Fruit fly (Drosophila melanogaster) whole organism, adult: ENCODE results near the gene raskol.
A peak's percentile ranks its signal among the peaks of the same experiment; 100 is the strongest.

Source experiments
- CG11617 ChIP-seq: fragments of 200-800 bp; sonication (Bioruptor generic); optimal IDR thresholded peaks from 2 replicates; lab custom pipeline; 2017; ENCODE audit warnings: mild to moderate bottlenecking, missing biosample characterization, missing genetic modification reagents, missing genetic modification characterization
- CG12768 ChIP-seq: fragments of 200-800 bp; sonication (Bioruptor generic); optimal IDR thresholded peaks from 2 replicates; lab custom pipeline; 2017; ENCODE audit warnings: missing biosample characterization, missing genetic modification characterization, mild to moderate bottlenecking, moderate library complexity, missing genetic modification reagents
- CG14711 ChIP-seq: fragments of 200-800 bp; sonication (Bioruptor generic); optimal IDR thresholded peaks from 2 replicates; lab custom pipeline; 2018; ENCODE audit warnings: missing biosample characterization, mild to moderate bottlenecking, missing genetic modification characterization, moderate library complexity
- CG1620 ChIP-seq: fragments of 200-800 bp; sonication (Bioruptor generic); optimal IDR thresholded peaks from 2 replicates; lab custom pipeline; 2016; ENCODE audit warnings: missing biosample characterization, missing genetic modification characterization
- CG33017 ChIP-seq: fragments of 200-800 bp; sonication (Bioruptor generic); optimal IDR thresholded peaks from 2 replicates; lab custom pipeline; 2018; ENCODE audit warnings: missing biosample characterization, mild to moderate bottlenecking, missing genetic modification characterization, moderate library complexity
- CG5204 ChIP-seq: fragments of 200-800 bp; sonication (Bioruptor generic); optimal IDR thresholded peaks from 2 replicates; lab custom pipeline; 2016; ENCODE audit warnings: missing biosample characterization, missing genetic modification characterization
- CG7045 ChIP-seq: fragments of 200-800 bp; sonication (Bioruptor generic); optimal IDR thresholded peaks from 2 replicates; lab custom pipeline; 2017; ENCODE audit warnings: missing biosample characterization, mild to moderate bottlenecking, missing genetic modification characterization
- CG7101 ChIP-seq: fragments of 200-800 bp; sonication (Bioruptor generic); optimal IDR thresholded peaks from 2 replicates; lab custom pipeline; 2018; ENCODE audit warnings: missing biosample characterization, mild to moderate bottlenecking, missing genetic modification characterization, moderate library complexity
- Clk ChIP-seq: fragments of 200-800 bp; sonication (Bioruptor generic); optimal IDR thresholded peaks from 2 replicates; lab custom pipeline; 2017; ENCODE audit warnings: missing biosample characterization, missing genetic modification characterization
- Crg-1 ChIP-seq: fragments of 200-800 bp; sonication (Bioruptor generic); optimal IDR thresholded peaks from 2 replicates; lab custom pipeline; 2016; ENCODE audit warnings: missing biosample characterization, missing genetic modification characterization
- Hr96 ChIP-seq: fragments of 200-800 bp; sonication (Bioruptor generic); optimal IDR thresholded peaks from 2 replicates; lab custom pipeline; 2016; ENCODE audit warnings: missing biosample characterization, missing genetic modification characterization
- Mnt ChIP-seq: fragments of 200-800 bp; sonication (Bioruptor generic); optimal IDR thresholded peaks from 2 replicates; lab custom pipeline; 2016; ENCODE audit warnings: missing biosample characterization, mild to moderate bottlenecking, missing genetic modification characterization
- bab1 ChIP-seq: fragments of 200-800 bp; sonication (Bioruptor generic); optimal IDR thresholded peaks from 3 replicates; lab custom pipeline; 2019; ENCODE audit warnings: missing biosample characterization, mild to moderate bottlenecking, missing genetic modification characterization, moderate library complexity
- cic ChIP-seq: fragments of 200-800 bp; sonication (Bioruptor generic); optimal IDR thresholded peaks from 2 replicates; lab custom pipeline; 2017; ENCODE audit warnings: missing biosample characterization, mild to moderate bottlenecking, missing genetic modification characterization, moderate library complexity
- cnc ChIP-seq, 2 experiments: fragments of >200 bp; optimal IDR thresholded peaks; 2 replicates each; lab custom pipeline; 2017
- kay ChIP-seq: fragments of 200-800 bp; sonication (Bioruptor generic); peaks from one replicate; lab custom pipeline; 2016; ENCODE audit warnings: missing biosample characterization, missing genetic modification characterization, borderline replicate concordance
- ovo ChIP-seq: fragments of 200-800 bp; sonication (Bioruptor generic); optimal IDR thresholded peaks from 2 replicates; lab custom pipeline; 2016; ENCODE audit warnings: missing biosample characterization, missing genetic modification characterization
- pad ChIP-seq: fragments of 200-800 bp; sonication (Bioruptor generic); optimal IDR thresholded peaks from 3 replicates; lab custom pipeline; 2017; ENCODE audit warnings: missing biosample characterization, missing genetic modification characterization, mild to moderate bottlenecking, moderate library complexity, missing genetic modification reagents
- tj ChIP-seq: fragments of 200-800 bp; sonication (Bioruptor generic); optimal IDR thresholded peaks from 3 replicates; lab custom pipeline; 2017; ENCODE audit warnings: missing biosample characterization, mild to moderate bottlenecking, missing genetic modification characterization, moderate library complexity
- toe ChIP-seq: fragments of 200-800 bp; sonication (Bioruptor generic); optimal IDR thresholded peaks from 2 replicates; lab custom pipeline; 2016; ENCODE audit warnings: missing biosample characterization, missing genetic modification characterization

Gene raskol

DNA sequence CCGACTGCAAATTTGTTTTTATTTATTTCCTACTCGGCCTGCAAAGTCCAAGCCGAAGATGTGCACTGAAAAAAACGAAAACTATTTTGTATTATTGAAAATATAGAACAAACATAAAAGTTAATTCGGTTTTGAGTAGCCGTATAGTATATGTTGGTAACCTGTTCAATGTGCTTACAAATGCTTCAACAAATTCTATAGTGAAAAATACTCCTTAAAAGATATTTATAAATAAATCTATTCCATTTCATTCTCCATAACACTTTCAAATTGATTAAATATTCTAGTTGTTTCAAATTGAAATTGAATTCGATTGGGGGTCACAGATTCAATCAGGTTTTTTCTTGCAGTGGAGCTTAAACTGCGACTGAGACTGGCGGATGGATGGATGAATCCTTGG lies 45.2 kb downstream of the raskol start:
- TF ChIP-seq tj (GFP tag; lab: Kevin White, UChicago), result no peak
- TF ChIP-seq Clk (GFP tag; lab: Kevin White, UChicago), result no peak
- no peak for TF ChIP-seq CG5204
- no peak for TF ChIP-seq CG7101 (tag; lab: Kevin White, UChicago)
- no peak for TF ChIP-seq CG1620 (GFP tag; lab: Kevin White, UChicago)
- no peak for TF ChIP-seq cnc (optimal IDR thresholded peaks at IDR 0.05; lab: Kevin White, UChicago)
- TF ChIP-seq CG14711, result no peak
- TF ChIP-seq Crg-1 (GFP tag; lab: Kevin White, UChicago), result no peak
- no peak for TF ChIP-seq kay (GFP tag; lab: Kevin White, UChicago)

- TF ChIP-seq Crg-1 (GFP tag; lab: Kevin White, UChicago), result no peak
- no peak for TF ChIP-seq tj (GFP tag; lab: Kevin White, UChicago)
- TF ChIP-seq CG12768, result no peak
- no peak for TF ChIP-seq CG5204
- TF ChIP-seq pad (GFP tag; lab: Kevin White, UChicago), result no peak
- no peak for TF ChIP-seq bab1 (GFP tag; lab: Kevin White, UChicago)
- no peak for TF ChIP-seq CG11617
- TF ChIP-seq cnc (optimal IDR thresholded peaks at IDR 0.05; lab: Kevin White, UChicago), result no peak
- no peak for TF ChIP-seq CG14711
- no peak for TF ChIP-seq toe (GFP tag; lab: Kevin White, UChicago)
- TF ChIP-seq cic (GFP tag; lab: Kevin White, UChicago), result no peak
- TF ChIP-seq CG7101 (tag; lab: Kevin White, UChicago), result no peak
- no peak for TF ChIP-seq Hr96 (GFP tag; lab: Kevin White, UChicago)
- no peak for TF ChIP-seq Clk (GFP tag; lab: Kevin White, UChicago)
- TF ChIP-seq kay (GFP tag; lab: Kevin White, UChicago), result no peak
- TF ChIP-seq CG7045, result no peak
- no peak for TF ChIP-seq CG33017 (tag; lab: Kevin White, UChicago)
- no peak for TF ChIP-seq CG1620 (GFP tag; lab: Kevin White, UChicago)
These were observed 46.9 kb downstream of the raskol start for dm6 chrX:17756845-17757244.

DNA sequence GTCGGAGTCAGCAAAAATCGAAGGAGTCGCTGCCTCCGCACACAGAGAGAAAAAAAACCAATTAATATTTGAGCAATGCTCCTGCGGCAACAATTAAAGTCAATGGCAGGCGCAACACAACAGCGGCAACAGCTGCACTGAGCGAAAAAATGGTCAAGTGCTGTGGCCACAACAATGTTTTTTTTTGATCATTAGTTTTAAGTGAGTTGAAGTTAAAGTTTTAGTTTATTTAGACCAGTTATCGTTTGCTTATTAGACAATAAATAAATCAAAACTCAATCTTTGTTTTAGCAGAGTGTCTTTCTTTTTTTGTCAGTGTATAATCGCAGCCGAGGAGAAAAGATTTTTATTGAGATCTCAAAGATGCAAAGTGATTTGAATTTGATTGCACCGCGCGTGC lies 50.6 kb downstream of the raskol start:
- TF ChIP-seq CG7101 (tag; lab: Kevin White, UChicago) (no peak), CG33017 (tag; lab: Kevin White, UChicago) (no peak), tj (GFP tag; lab: Kevin White, UChicago) (no peak), CG14711 (no peak), CG7045 (no peak), Clk (GFP tag; lab: Kevin White, UChicago) (no peak), Mnt (GFP tag; lab: Kevin White, UChicago) (no peak), Hr96 (GFP tag; lab: Kevin White, UChicago) (no peak), toe (GFP tag; lab: Kevin White, UChicago) (no peak), ovo (no peak), cnc (optimal IDR thresholded peaks at IDR 0.05; lab: Kevin White, UChicago) (no peak), pad (GFP tag; lab: Kevin White, UChicago) (no peak), CG1620 (GFP tag; lab: Kevin White, UChicago) (no peak), CG11617 (no peak), bab1 (GFP tag; lab: Kevin White, UChicago) (no peak), CG12768 (no peak), cic (GFP tag; lab: Kevin White, UChicago) (no peak), CG5204 (no peak)

DNA sequence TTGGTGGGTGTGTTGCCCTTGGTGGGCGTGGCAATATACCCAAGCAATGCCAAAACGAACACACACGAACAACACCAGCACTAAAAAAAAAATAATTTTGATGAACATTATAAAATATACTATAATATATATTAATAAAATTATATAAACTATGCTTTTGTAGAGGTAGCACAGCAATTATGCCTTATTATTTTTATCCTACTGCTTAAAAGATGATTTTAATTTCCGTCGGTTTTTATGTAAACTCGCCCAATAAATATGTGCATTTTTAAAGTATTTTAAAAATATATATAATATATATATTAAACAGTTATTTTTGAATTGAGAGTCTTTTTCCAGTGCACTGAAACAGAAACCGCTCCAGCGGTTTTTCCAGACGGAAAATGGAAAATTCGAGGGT lies 52.3 kb downstream of the raskol start:
- TF ChIP-seq CG7101 (tag; lab: Kevin White, UChicago) (no peak), Hr96 (GFP tag; lab: Kevin White, UChicago) (no peak), CG14711 (no peak), CG5204 (no peak), Mnt (GFP tag; lab: Kevin White, UChicago) (no peak), CG1620 (GFP tag; lab: Kevin White, UChicago) (no peak), CG12768 (no peak), CG7045 (no peak)

dm6 chrX:17763622-17764021 lies 53.7 kb downstream of the raskol start:
- TF ChIP-seq cic (GFP tag; lab: Kevin White, UChicago), result no peak
- no peak for TF ChIP-seq CG7045
- no peak for TF ChIP-seq Hr96 (GFP tag; lab: Kevin White, UChicago)
- TF ChIP-seq Mnt (GFP tag; lab: Kevin White, UChicago), result no peak
- TF ChIP-seq CG33017 (tag; lab: Kevin White, UChicago), result no peak
- TF ChIP-seq bab1 (GFP tag; lab: Kevin White, UChicago), result no peak
- TF ChIP-seq toe (GFP tag; lab: Kevin White, UChicago), result no peak
- no peak for TF ChIP-seq Crg-1 (GFP tag; lab: Kevin White, UChicago)
- TF ChIP-seq CG14711, result no peak
- TF ChIP-seq ovo, result no peak
- TF ChIP-seq CG1620 (GFP tag; lab: Kevin White, UChicago), result no peak
- TF ChIP-seq cnc (optimal IDR thresholded peaks at IDR 0.05; lab: Kevin White, UChicago), result no peak
- no peak for TF ChIP-seq tj (GFP tag; lab: Kevin White, UChicago)
- no peak for TF ChIP-seq Clk (GFP tag; lab: Kevin White, UChicago)
- TF ChIP-seq CG11617, result no peak
- no peak for TF ChIP-seq kay (GFP tag; lab: Kevin White, UChicago)
- no peak for TF ChIP-seq CG12768

- TF ChIP-seq CG11617, result no peak
These were observed 55.0 kb downstream of the raskol start for dm6 chrX:17764897-17765296.

- no peak for TF ChIP-seq kay (GFP tag; lab: Kevin White, UChicago)
- peak; percentile 88 for TF ChIP-seq pad (GFP tag; lab: Kevin White, UChicago)
- peak; percentile 13 for TF ChIP-seq CG1620 (GFP tag; lab: Kevin White, UChicago)
These were observed 58.3 kb downstream of the raskol start, which contains the start of gene unc-4 for dm6 chrX:17768130-17768697. unc-4 (plus strand) TSS chrX:17768569.
